Worm (Caenorhabditis elegans): ENCODE results near the gene ram-5.

Gene ram-5

DNA sequence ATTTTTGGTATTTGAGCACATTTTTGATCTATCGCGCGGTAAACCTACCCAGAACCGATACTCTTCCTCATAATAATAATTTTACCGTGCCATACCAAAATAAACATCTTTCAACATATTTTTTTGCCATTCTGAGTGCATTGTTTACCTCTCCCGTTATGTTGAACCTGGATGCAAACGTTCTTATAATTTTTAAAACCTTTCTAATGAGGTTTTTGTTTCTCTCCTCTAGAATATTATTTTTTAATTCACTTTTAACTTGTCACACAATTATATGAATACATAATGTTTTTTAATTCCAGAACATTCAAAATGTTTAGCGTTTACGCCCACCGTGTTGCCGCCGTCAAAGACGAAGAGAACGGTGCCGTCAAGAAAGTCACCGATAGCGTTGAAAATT, 4.4 kb upstream of the ram-5 start, which contains the start of gene enri-2:
Gene enri-2, plus strand, starts transcription at position 301 of the 400 bp plus-strand sequence.
- TF ChIP-seq ztf-23 (GFP tag; IDR thresholded peaks at IDR 0.05) = no peak
- TF ChIP-seq ref-1 (GFP tag; conservative IDR thresholded peaks at IDR 0.05) = no peak
- TF ChIP-seq T22C8.4 (GFP tag; IDR thresholded peaks at IDR 0.05) = no peak
- no peak for TF ChIP-seq cog-1 (tag; optimal IDR thresholded peaks at IDR 0.05)
- no peak for TF ChIP-seq tab-1 (GFP tag; IDR thresholded peaks at IDR 0.05)
- no peak for TF ChIP-seq klf-2 (GFP tag; conservative IDR thresholded peaks at IDR 0.05)
- no peak for TF ChIP-seq ztf-29 (GFP tag; IDR thresholded peaks at IDR 0.05)
- no peak for TF ChIP-seq flt-1 (GFP tag; IDR thresholded peaks at IDR 0.05)
- no peak for TF ChIP-seq med-1 (GFP tag; optimal IDR thresholded peaks at IDR 0.05; ENCODE audit: insufficient read depth)

DNA sequence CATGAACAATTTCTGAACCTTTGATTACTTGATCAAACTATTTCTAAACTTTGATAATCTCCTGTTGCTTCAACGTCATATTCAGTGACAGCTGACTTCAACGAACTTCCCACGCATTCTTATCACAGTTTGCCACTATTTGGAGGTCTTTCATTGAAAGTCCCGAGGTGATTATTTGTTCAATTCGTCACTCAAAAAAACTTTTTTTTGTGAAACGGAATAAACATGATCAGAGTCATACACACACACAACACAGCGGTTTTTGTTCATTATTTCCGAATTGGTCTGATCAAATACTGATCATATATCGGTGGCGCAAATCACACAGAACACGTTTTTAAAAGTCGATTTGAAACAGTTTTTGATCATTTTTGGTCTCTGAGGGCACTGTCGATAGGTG, 6.5 kb downstream of the ram-5 start:
- TF ChIP-seq cog-1 (tag; optimal IDR thresholded peaks at IDR 0.05) (no peak), flt-1 (GFP tag; IDR thresholded peaks at IDR 0.05) (no peak)

DNA sequence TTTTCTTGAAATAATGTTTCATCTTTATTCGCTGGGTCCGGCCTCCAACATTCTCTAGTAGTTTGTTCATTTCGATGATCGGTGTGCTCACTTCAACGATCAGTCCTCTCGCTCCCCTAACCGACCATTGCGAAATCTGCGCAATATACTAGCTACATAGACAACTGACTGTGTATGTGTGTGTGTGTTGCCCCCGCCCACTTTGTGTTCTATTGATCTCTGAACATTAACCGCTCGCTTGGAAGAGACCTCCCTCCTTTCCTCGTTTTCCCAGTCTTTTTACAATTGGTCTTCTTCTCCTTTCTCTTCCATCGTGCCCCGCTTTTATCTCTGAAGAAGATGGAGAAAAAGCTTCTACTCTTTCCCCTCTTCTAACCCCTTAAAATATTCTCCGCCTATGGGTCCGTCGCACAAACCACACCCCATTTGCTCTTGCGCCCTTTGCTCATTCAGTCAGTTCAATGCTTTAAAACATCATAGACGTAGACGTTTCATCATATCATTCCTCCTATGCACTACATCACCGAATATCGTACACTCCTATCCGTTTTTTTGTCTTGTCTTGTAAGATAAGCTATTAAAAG, 7.5 kb downstream of the ram-5 start:
- TF ChIP-seq klf-2 (GFP tag; conservative IDR thresholded peaks at IDR 0.05) (no peak), ztf-29 (GFP tag; IDR thresholded peaks at IDR 0.05) (no peak), cog-1 (tag; optimal IDR thresholded peaks at IDR 0.05) (no peak)

ce11 chrX:14557936-14558554, 8.1 kb downstream of the ram-5 start, which contains the start of gene nhr-3:
TSS of gene nhr-3 (plus strand) at chrX:14558504.
- TF ChIP-seq cog-1 (tag; optimal IDR thresholded peaks at IDR 0.05) (no peak), med-1 (GFP tag; optimal IDR thresholded peaks at IDR 0.05; ENCODE audit: insufficient read depth) (no peak), tab-1 (GFP tag; IDR thresholded peaks at IDR 0.05) (no peak), ztf-29 (GFP tag; IDR thresholded peaks at IDR 0.05) (no peak), T22C8.4 (GFP tag; IDR thresholded peaks at IDR 0.05) (no peak), flt-1 (GFP tag; IDR thresholded peaks at IDR 0.05) (no peak), ref-1 (GFP tag; conservative IDR thresholded peaks at IDR 0.05) (no peak), ztf-23 (GFP tag; IDR thresholded peaks at IDR 0.05) (no peak), klf-2 (GFP tag; conservative IDR thresholded peaks at IDR 0.05) (no peak)

DNA sequence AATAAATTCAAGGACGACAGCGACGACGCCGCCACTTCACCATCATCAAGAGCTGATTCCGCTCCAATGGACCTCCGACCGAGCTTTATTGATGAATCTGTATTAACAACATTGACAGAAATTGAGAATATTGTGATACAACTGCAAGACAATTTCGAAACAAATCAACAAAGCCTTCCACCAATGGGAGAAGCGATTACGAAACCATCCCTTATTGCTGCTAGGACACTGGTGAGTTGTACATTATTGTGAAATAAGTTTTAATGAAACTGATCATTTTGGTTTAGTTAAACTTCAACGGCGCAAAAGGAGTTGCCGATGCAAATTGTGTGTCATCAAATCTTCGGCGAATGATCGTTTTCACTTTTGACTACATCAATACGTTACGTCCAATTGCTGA, 9.1 kb downstream of the ram-5 start:
- TF ChIP-seq ztf-29 (GFP tag; IDR thresholded peaks at IDR 0.05) (no peak), klf-2 (GFP tag; conservative IDR thresholded peaks at IDR 0.05) (no peak), med-1 (GFP tag; optimal IDR thresholded peaks at IDR 0.05; ENCODE audit: insufficient read depth) (no peak), ztf-23 (GFP tag; IDR thresholded peaks at IDR 0.05) (no peak), T22C8.4 (GFP tag; IDR thresholded peaks at IDR 0.05) (no peak), cog-1 (tag; optimal IDR thresholded peaks at IDR 0.05) (no peak), tab-1 (GFP tag; IDR thresholded peaks at IDR 0.05) (no peak), ref-1 (GFP tag; conservative IDR thresholded peaks at IDR 0.05) (no peak), flt-1 (GFP tag; IDR thresholded peaks at IDR 0.05) (no peak)

DNA sequence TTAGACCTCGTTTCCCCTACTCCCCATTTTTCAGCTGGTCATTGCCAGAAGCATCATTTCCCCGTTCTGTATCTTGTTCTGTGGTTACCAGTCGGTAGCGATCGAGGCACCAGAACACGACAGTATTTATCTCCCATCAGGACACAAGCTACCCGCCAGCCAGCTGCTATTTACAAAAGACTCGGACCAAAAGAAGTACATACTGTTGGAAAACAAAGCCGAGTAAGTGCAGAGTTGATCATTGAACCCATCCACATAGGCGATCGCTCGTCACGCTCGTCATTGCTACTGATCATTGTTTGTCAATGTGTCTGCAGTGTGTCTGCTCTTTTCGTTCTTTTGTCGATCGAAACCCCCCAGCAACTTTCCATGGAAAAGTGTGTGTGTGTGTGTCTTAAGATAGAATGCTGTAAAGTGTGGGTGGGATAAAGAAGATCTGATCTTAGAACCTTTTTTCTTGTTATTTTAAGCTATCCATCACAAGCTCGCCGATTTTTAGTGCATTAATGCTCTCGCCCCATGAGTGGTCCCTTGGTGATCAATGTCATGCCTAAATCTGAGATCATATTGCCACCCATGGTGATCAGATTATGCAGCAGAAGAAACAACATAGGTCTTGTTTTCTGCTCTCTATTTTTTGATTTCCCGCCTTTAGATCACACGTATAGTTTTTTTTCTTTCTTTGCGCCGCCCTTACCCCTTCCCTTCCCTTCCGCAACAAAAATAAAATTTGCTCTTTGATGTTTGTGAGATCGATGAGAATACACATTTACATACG, 9.8 kb downstream of the ram-5 start:
- TF ChIP-seq ztf-23 (GFP tag; IDR thresholded peaks at IDR 0.05) (no peak), tab-1 (GFP tag; IDR thresholded peaks at IDR 0.05) (no peak), flt-1 (GFP tag; IDR thresholded peaks at IDR 0.05) (0 out of 2 replicates have a peak, but pooled peaks have one; percentile 10)

DNA sequence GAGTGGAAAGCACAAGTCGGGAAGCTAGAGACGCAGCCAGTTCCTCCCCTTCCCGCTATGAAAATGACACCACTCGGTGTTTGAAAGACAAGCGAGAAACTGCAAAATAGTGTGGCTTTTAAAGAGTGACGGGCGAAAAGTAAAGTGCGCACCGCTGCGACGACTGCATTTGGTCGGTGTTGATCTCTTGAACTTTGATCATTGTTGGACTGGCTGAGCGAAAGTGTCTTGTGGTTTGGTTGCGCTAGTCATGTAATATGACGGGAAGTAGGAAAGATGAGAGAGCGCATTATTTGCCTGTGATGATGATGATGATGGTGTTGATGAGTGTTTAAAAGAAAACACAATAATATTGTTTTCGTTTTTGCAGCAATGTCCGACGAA, 10.3 kb downstream of the ram-5 start:
- TF ChIP-seq flt-1 (GFP tag; IDR thresholded peaks at IDR 0.05) (no peak), med-1 (GFP tag; optimal IDR thresholded peaks at IDR 0.05; ENCODE audit: insufficient read depth) (no peak), T22C8.4 (GFP tag; IDR thresholded peaks at IDR 0.05) (no peak; the same call in 1 of the 2 replicates), cog-1 (tag; optimal IDR thresholded peaks at IDR 0.05) (peak; percentile 96), ztf-23 (GFP tag; IDR thresholded peaks at IDR 0.05) (no peak), ztf-29 (GFP tag; IDR thresholded peaks at IDR 0.05) (no peak), ref-1 (GFP tag; conservative IDR thresholded peaks at IDR 0.05) (no peak)

ce11 chrX:14561416-14561973, 11.5 kb downstream of the ram-5 start:
- TF ChIP-seq ztf-29 (GFP tag; IDR thresholded peaks at IDR 0.05) = peak; percentile 52; the same call in 1 of the 2 replicates
- TF ChIP-seq ztf-23 (GFP tag; IDR thresholded peaks at IDR 0.05) = no peak

- TF ChIP-seq tab-1 (GFP tag; IDR thresholded peaks at IDR 0.05) = no peak
- TF ChIP-seq ref-1 (GFP tag; conservative IDR thresholded peaks at IDR 0.05) = no peak
- no peak for TF ChIP-seq ztf-23 (GFP tag; IDR thresholded peaks at IDR 0.05)
- no peak for TF ChIP-seq med-1 (GFP tag; optimal IDR thresholded peaks at IDR 0.05; ENCODE audit: insufficient read depth)
- no peak for TF ChIP-seq ztf-29 (GFP tag; IDR thresholded peaks at IDR 0.05)
- no peak for TF ChIP-seq klf-2 (GFP tag; conservative IDR thresholded peaks at IDR 0.05)
- no peak for TF ChIP-seq cog-1 (tag; optimal IDR thresholded peaks at IDR 0.05)
- no peak for TF ChIP-seq flt-1 (GFP tag; IDR thresholded peaks at IDR 0.05)
- no peak for TF ChIP-seq T22C8.4 (GFP tag; IDR thresholded peaks at IDR 0.05)
Observed at ce11 chrX:14562286-14563086, 12.5 kb downstream of the ram-5 start.
